Worm (Caenorhabditis elegans): ENCODE results near the gene atrn-1.

atrn-1 gene

ce11 chrX:14711168-14711629 lies at the start of gene atrn-1:
TSS of gene atrn-1 (plus strand) at chrX:14711579.
- TF ChIP-seq hmbx-1 (tag; optimal IDR thresholded peaks at IDR 0.05), result no peak
- TF ChIP-seq hnd-1 (tag; optimal IDR thresholded peaks at IDR 0.05), result no peak
- TF ChIP-seq aly-1 (tag; optimal IDR thresholded peaks at IDR 0.05), result no peak
- TF ChIP-seq tbx-37 (GFP tag; conservative IDR thresholded peaks at IDR 0.05), result no peak
- TF ChIP-seq tra-4 (tag; optimal IDR thresholded peaks at IDR 0.05), result no peak
- TF ChIP-seq B0310.2 (tag; optimal IDR thresholded peaks at IDR 0.05), result no peak

- TF ChIP-seq F13C5.2 (tag; optimal IDR thresholded peaks at IDR 0.05) (no peak), tra-4 (tag; optimal IDR thresholded peaks at IDR 0.05) (no peak), ceh-36 (tag; optimal IDR thresholded peaks at IDR 0.05) (no peak), B0310.2 (tag; optimal IDR thresholded peaks at IDR 0.05) (no peak), scrt-1 (GFP tag; IDR thresholded peaks at IDR 0.05) (no peak), hnd-1 (tag; optimal IDR thresholded peaks at IDR 0.05) (no peak), tbx-11 (GFP tag; IDR thresholded peaks at IDR 0.05) (no peak), ceh-13 (GFP tag; optimal IDR thresholded peaks at IDR 0.05) (no peak), aly-1 (tag; optimal IDR thresholded peaks at IDR 0.05) (no peak), hmbx-1 (tag; optimal IDR thresholded peaks at IDR 0.05) (no peak), sea-1 (GFP tag; conservative IDR thresholded peaks at IDR 0.05) (no peak), ama-1 (optimal IDR thresholded peaks at IDR 0.05) (no peak), ets-7 (tag; optimal IDR thresholded peaks at IDR 0.05) (no peak), tbx-37 (GFP tag; conservative IDR thresholded peaks at IDR 0.05) (no peak)
Observed at ce11 chrX:14661918-14662317, 49.5 kb upstream of the atrn-1 start.

ce11 chrX:14662460-14662859 lies 48.9 kb upstream of the atrn-1 start:
- TF ChIP-seq aly-1 (tag; optimal IDR thresholded peaks at IDR 0.05), result no peak
- no peak for TF ChIP-seq F13C5.2 (tag; optimal IDR thresholded peaks at IDR 0.05)
- no peak for TF ChIP-seq ama-1 (optimal IDR thresholded peaks at IDR 0.05)

- TF ChIP-seq B0310.2 (tag; optimal IDR thresholded peaks at IDR 0.05) (no peak), tbx-11 (GFP tag; IDR thresholded peaks at IDR 0.05) (no peak), ceh-36 (tag; optimal IDR thresholded peaks at IDR 0.05) (no peak), scrt-1 (GFP tag; IDR thresholded peaks at IDR 0.05) (no peak)
Observed at ce11 chrX:14664028-14664427, 47.4 kb upstream of the atrn-1 start, which contains the start of gene C26G2.2. TSS of gene C26G2.2 (plus strand) at chrX:14664328.

ce11 chrX:14671300-14671699 lies 40.1 kb upstream of the atrn-1 start:
- TF ChIP-seq sea-1 (GFP tag; conservative IDR thresholded peaks at IDR 0.05) (no peak), pes-1 (GFP tag; IDR thresholded peaks at IDR 0.05) (no peak), flt-1 (GFP tag; IDR thresholded peaks at IDR 0.05) (no peak), hmbx-1 (tag; optimal IDR thresholded peaks at IDR 0.05) (no peak), B0310.2 (tag; optimal IDR thresholded peaks at IDR 0.05) (no peak), ceh-36 (tag; optimal IDR thresholded peaks at IDR 0.05) (no peak), scrt-1 (GFP tag; IDR thresholded peaks at IDR 0.05) (no peak), ceh-13 (GFP tag; optimal IDR thresholded peaks at IDR 0.05) (no peak), aly-1 (tag; optimal IDR thresholded peaks at IDR 0.05) (no peak)

- TF ChIP-seq F13C5.2 (tag; optimal IDR thresholded peaks at IDR 0.05), result no peak
- no peak for TF ChIP-seq tra-4 (tag; optimal IDR thresholded peaks at IDR 0.05)
- TF ChIP-seq scrt-1 (GFP tag; IDR thresholded peaks at IDR 0.05), result no peak
- TF ChIP-seq tbx-11 (GFP tag; IDR thresholded peaks at IDR 0.05), result no peak
- no peak for TF ChIP-seq aly-1 (tag; optimal IDR thresholded peaks at IDR 0.05)
- TF ChIP-seq hmbx-1 (tag; optimal IDR thresholded peaks at IDR 0.05), result no peak
- no peak for TF ChIP-seq ama-1 (optimal IDR thresholded peaks at IDR 0.05)
- TF ChIP-seq hnd-1 (tag; optimal IDR thresholded peaks at IDR 0.05), result no peak
Observed at ce11 chrX:14674028-14674427, 37.4 kb upstream of the atrn-1 start, which contains the start of gene slt-1. TSS of gene slt-1 (plus strand) at chrX:14674328.

- no peak for TF ChIP-seq ceh-13 (GFP tag; optimal IDR thresholded peaks at IDR 0.05)
- TF ChIP-seq flt-1 (GFP tag; IDR thresholded peaks at IDR 0.05), result no peak
- no peak for TF ChIP-seq ama-1 (optimal IDR thresholded peaks at IDR 0.05)
- no peak for TF ChIP-seq tbx-37 (GFP tag; conservative IDR thresholded peaks at IDR 0.05)
- TF ChIP-seq ets-7 (tag; optimal IDR thresholded peaks at IDR 0.05), result no peak
- TF ChIP-seq B0310.2 (tag; optimal IDR thresholded peaks at IDR 0.05), result no peak
- TF ChIP-seq pes-1 (GFP tag; IDR thresholded peaks at IDR 0.05), result no peak
- no peak for TF ChIP-seq F13C5.2 (tag; optimal IDR thresholded peaks at IDR 0.05)
- TF ChIP-seq hnd-1 (tag; optimal IDR thresholded peaks at IDR 0.05), result no peak
- TF ChIP-seq hmg-4 (GFP tag; optimal IDR thresholded peaks at IDR 0.05), result no peak
- no peak for TF ChIP-seq tbx-11 (GFP tag; IDR thresholded peaks at IDR 0.05)
Observed at ce11 chrX:14678983-14679382, 32.4 kb upstream of the atrn-1 start.

ce11 chrX:14680474-14680873 lies 30.9 kb upstream of the atrn-1 start:
- no peak for TF ChIP-seq hmg-4 (GFP tag; optimal IDR thresholded peaks at IDR 0.05)
- no peak for TF ChIP-seq tbx-37 (GFP tag; conservative IDR thresholded peaks at IDR 0.05)
- TF ChIP-seq ceh-36 (tag; optimal IDR thresholded peaks at IDR 0.05), result no peak
- no peak for TF ChIP-seq ets-7 (tag; optimal IDR thresholded peaks at IDR 0.05)
- TF ChIP-seq aly-1 (tag; optimal IDR thresholded peaks at IDR 0.05), result no peak

ce11 chrX:14684406-14684927 lies 26.9 kb upstream of the atrn-1 start, which contains the start of gene csq-1:
TSS of gene csq-1 (plus strand) at chrX:14684877.
- TF ChIP-seq hnd-1 (tag; optimal IDR thresholded peaks at IDR 0.05), result no peak
- TF ChIP-seq F13C5.2 (tag; optimal IDR thresholded peaks at IDR 0.05), result no peak
- no peak for TF ChIP-seq sea-1 (GFP tag; conservative IDR thresholded peaks at IDR 0.05)
- TF ChIP-seq hmg-4 (GFP tag; optimal IDR thresholded peaks at IDR 0.05), result no peak
- TF ChIP-seq pes-1 (GFP tag; IDR thresholded peaks at IDR 0.05), result no peak
- TF ChIP-seq flt-1 (GFP tag; IDR thresholded peaks at IDR 0.05), result no peak
- no peak for TF ChIP-seq B0310.2 (tag; optimal IDR thresholded peaks at IDR 0.05)
- no peak for TF ChIP-seq hmbx-1 (tag; optimal IDR thresholded peaks at IDR 0.05)
- TF ChIP-seq ceh-13 (GFP tag; optimal IDR thresholded peaks at IDR 0.05), result no peak
- no peak for TF ChIP-seq tra-4 (tag; optimal IDR thresholded peaks at IDR 0.05)
- TF ChIP-seq aly-1 (tag; optimal IDR thresholded peaks at IDR 0.05), result no peak
- TF ChIP-seq scrt-1 (GFP tag; IDR thresholded peaks at IDR 0.05), result no peak

All from whole organism, early embryonic.